Worm (Caenorhabditis elegans) whole organism, late embryonic: ENCODE measurements around the gene F16B4.4.

Experiments used
- C08G9.2 ChIP-seq: sonication (generic microtip); optimal IDR thresholded peaks from 2 replicates; lab custom pipeline; 2016; ENCODE audit warnings: mild to moderate bottlenecking, missing genetic modification characterization, moderate library complexity, missing compliant biosample characterization
- K02D7.2 ChIP-seq: sonication (generic microtip); optimal IDR thresholded peaks from 2 replicates; lab custom pipeline; 2017; ENCODE audit warnings: mild to moderate bottlenecking, missing genetic modification characterization, missing compliant biosample characterization
- K09A11.1 ChIP-seq: sonication (generic microtip); optimal IDR thresholded peaks from 2 replicates; lab custom pipeline; 2017; ENCODE audit warnings: antibody characterized with exemption, mild to moderate bottlenecking, missing genetic modification characterization, missing compliant biosample characterization; ENCODE audit not compliant: insufficient read depth
- ama-1 ChIP-seq: fragments of 150-350 bp; optimal IDR thresholded peaks from 2 replicates; lab custom pipeline; 2014
- ceh-14 ChIP-seq: sonication (generic microtip); optimal IDR thresholded peaks from 2 replicates; lab custom pipeline; 2016; ENCODE audit warnings: missing genotype, missing genetic modification characterization, missing compliant biosample characterization
- ceh-19 ChIP-seq: fragments of 200-800 bp; sonication (Bioruptor generic); optimal IDR thresholded peaks from 2 replicates; lab custom pipeline; 2018; ENCODE audit warnings: mild to moderate bottlenecking, missing genetic modification characterization, missing compliant biosample characterization
- ceh-2 ChIP-seq: sonication (generic microtip); optimal IDR thresholded peaks from 2 replicates; lab custom pipeline; 2016; ENCODE audit warnings: missing genotype, missing genetic modification characterization, missing compliant biosample characterization
- ceh-22 ChIP-seq: sonication (generic microtip); optimal IDR thresholded peaks from 2 replicates; lab custom pipeline; 2017; ENCODE audit warnings: missing biosample characterization, missing genetic modification characterization
- ceh-34 ChIP-seq: sonication (generic microtip); optimal IDR thresholded peaks from 2 replicates; lab custom pipeline; 2016; ENCODE audit warnings: mild to moderate bottlenecking, missing genetic modification characterization, missing compliant biosample characterization
- ceh-6 ChIP-seq: fragments of 200-800 bp; sonication (Bioruptor generic); optimal IDR thresholded peaks from 2 replicates; lab custom pipeline; 2018; ENCODE audit warnings: mild to moderate bottlenecking, missing genetic modification characterization, missing compliant biosample characterization
- ceh-9 ChIP-seq: sonication (generic microtip); optimal IDR thresholded peaks from 2 replicates; lab custom pipeline; 2016; ENCODE audit warnings: mild to moderate bottlenecking, missing genetic modification characterization, inconsistent platforms, missing compliant biosample characterization
- dmd-4 ChIP-seq: sonication (generic microtip); optimal IDR thresholded peaks from 2 replicates; lab custom pipeline; 2016; ENCODE audit warnings: borderline replicate concordance, missing genetic modification characterization, missing compliant biosample characterization
- dve-1 ChIP-seq: sonication (generic microtip); optimal IDR thresholded peaks from 2 replicates; lab custom pipeline; 2017; ENCODE audit warnings: antibody characterized with exemption, mild to moderate bottlenecking, missing genetic modification characterization, missing compliant biosample characterization
- elt-2 ChIP-seq: sonication (generic microtip); optimal IDR thresholded peaks from 2 replicates; lab custom pipeline; 2016; ENCODE audit warnings: missing genetic modification reagents, missing genetic modification characterization, missing compliant biosample characterization
- elt-4 ChIP-seq: sonication (generic microtip); optimal IDR thresholded peaks from 2 replicates; lab custom pipeline; 2016; ENCODE audit warnings: missing genetic modification characterization, missing compliant biosample characterization
- ets-4 ChIP-seq: sonication (generic microtip); optimal IDR thresholded peaks from 2 replicates; lab custom pipeline; 2016; ENCODE audit warnings: missing genetic modification characterization, missing compliant biosample characterization
- fax-1 ChIP-seq: sonication (generic microtip); optimal IDR thresholded peaks from 2 replicates; lab custom pipeline; 2016; ENCODE audit warnings: missing genotype, missing genetic modification characterization, missing compliant biosample characterization
- fkh-10 ChIP-seq: fragments of 150-350 bp; optimal IDR thresholded peaks from 2 replicates; lab custom pipeline; 2014; ENCODE audit warnings: missing biosample characterization, missing genetic modification reagents, missing genetic modification characterization
- fkh-6 ChIP-seq: sonication (generic microtip); optimal IDR thresholded peaks from 2 replicates; lab custom pipeline; 2016; ENCODE audit warnings: missing genetic modification characterization, missing compliant biosample characterization
- gmeb-2 ChIP-seq: sonication (generic microtip); optimal IDR thresholded peaks from 2 replicates; lab custom pipeline; 2016; ENCODE audit warnings: missing genetic modification characterization, inconsistent platforms, missing compliant biosample characterization
- hlh-13 ChIP-seq: fragments of 200-800 bp; sonication (Bioruptor generic); optimal IDR thresholded peaks from 2 replicates; lab custom pipeline; 2018; ENCODE audit warnings: mild to moderate bottlenecking, missing genetic modification characterization, missing compliant biosample characterization
- hlh-30 ChIP-seq: sonication (generic microtip); optimal IDR thresholded peaks from 2 replicates; lab custom pipeline; 2017; ENCODE audit warnings: antibody characterized with exemption, missing genetic modification characterization, missing compliant biosample characterization; ENCODE audit not compliant: insufficient read depth
- madf-2 ChIP-seq: sonication (generic microtip); optimal IDR thresholded peaks from 2 replicates; lab custom pipeline; 2017; ENCODE audit warnings: missing genetic modification characterization, missing compliant biosample characterization
- mec-3 ChIP-seq: sonication (generic microtip); optimal IDR thresholded peaks from 2 replicates; lab custom pipeline; 2016; ENCODE audit warnings: borderline replicate concordance, missing genetic modification characterization, missing compliant biosample characterization
- nhr-232 ChIP-seq: sonication (generic microtip); optimal IDR thresholded peaks from 2 replicates; lab custom pipeline; 2016; ENCODE audit warnings: missing genetic modification characterization, missing compliant biosample characterization
- npax-4 ChIP-seq: sonication (generic microtip); optimal IDR thresholded peaks from 2 replicates; lab custom pipeline; 2016; ENCODE audit warnings: missing genetic modification characterization, missing compliant biosample characterization
- odd-2 ChIP-seq: sonication (generic microtip); optimal IDR thresholded peaks from 2 replicates; lab custom pipeline; 2017; ENCODE audit warnings: antibody characterized with exemption, mild to moderate bottlenecking, missing genetic modification characterization, missing compliant biosample characterization
- pag-3 ChIP-seq: sonication (generic microtip); optimal IDR thresholded peaks from 2 replicates; lab custom pipeline; 2016; ENCODE audit warnings: missing compliant biosample characterization, missing genetic modification characterization, borderline replicate concordance
- pax-1 ChIP-seq: fragments of 150-350 bp; optimal IDR thresholded peaks from 2 replicates; lab custom pipeline; 2014; ENCODE audit warnings: missing biosample characterization, missing genetic modification characterization
- pha-2 ChIP-seq: sonication (generic microtip); optimal IDR thresholded peaks from 2 replicates; lab custom pipeline; 2017; ENCODE audit warnings: mild to moderate bottlenecking, missing genetic modification characterization, missing compliant biosample characterization
- pqm-1 ChIP-seq: sonication (generic microtip); optimal IDR thresholded peaks from 2 replicates; lab custom pipeline; 2016; ENCODE audit warnings: missing genetic modification characterization, missing compliant biosample characterization
- ref-2 ChIP-seq: sonication (generic microtip); optimal IDR thresholded peaks from 2 replicates; lab custom pipeline; 2016; ENCODE audit warnings: missing genetic modification characterization, missing compliant biosample characterization
- sdc-2 ChIP-seq: sonication (generic microtip); optimal IDR thresholded peaks from 2 replicates; lab custom pipeline; 2016; ENCODE audit warnings: missing genotype, missing genetic modification characterization, missing compliant biosample characterization
- ttx-3 ChIP-seq: sonication (generic microtip); optimal IDR thresholded peaks from 2 replicates; lab custom pipeline; 2016; ENCODE audit warnings: missing genetic modification reagents, missing genetic modification characterization, missing compliant biosample characterization
- unc-42 ChIP-seq: sonication (generic microtip); optimal IDR thresholded peaks from 2 replicates; lab custom pipeline; 2016; ENCODE audit warnings: missing genotype, missing genetic modification characterization, missing compliant biosample characterization
- zip-5 ChIP-seq: sonication (generic microtip); optimal IDR thresholded peaks from 2 replicates; lab custom pipeline; 2016; ENCODE audit warnings: missing genetic modification characterization, missing compliant biosample characterization

The F16B4.4 gene

DNA sequence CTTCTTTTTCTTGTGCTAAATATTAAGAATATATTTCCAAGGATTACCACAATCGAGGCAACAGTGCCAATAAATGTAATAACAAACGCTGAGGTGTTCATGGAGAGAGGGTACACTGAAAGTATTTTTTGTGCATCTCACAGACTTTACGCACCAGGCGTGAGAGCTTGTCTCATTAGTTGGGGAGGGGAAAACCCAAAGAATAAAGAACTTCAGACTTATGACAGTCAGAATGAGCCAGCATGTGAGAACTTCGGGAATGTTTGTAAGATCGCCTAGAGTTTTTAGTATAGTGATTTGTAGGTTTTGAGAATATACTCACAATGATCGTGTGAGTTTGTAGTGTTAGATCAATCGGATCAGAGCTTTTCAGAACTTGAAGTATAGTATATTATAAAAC lies 20.9 kb downstream of the F16B4.4 start, which contains the start of gene srbc-41:
TSS of gene srbc-41 (minus strand) at position 101 of the 400 bp plus-strand sequence.
- TF ChIP-seq ceh-22 (tag; lab: Kevin White, UChicago) (no peak), ceh-9 (tag; lab: Kevin White, UChicago) (no peak), dmd-4 (tag; lab: Kevin White, UChicago) (no peak), madf-2 (tag; lab: Kevin White, UChicago) (no peak), ets-4 (tag; lab: Kevin White, UChicago) (no peak), fkh-6 (tag; lab: Kevin White, UChicago) (no peak), pqm-1 (tag; lab: Kevin White, UChicago) (no peak), fkh-10 (GFP tag; lab: Kevin White, UChicago) (no peak), hlh-13 (GFP tag; lab: Kevin White, UChicago) (no peak), C08G9.2 (tag; lab: Kevin White, UChicago) (no peak)

DNA sequence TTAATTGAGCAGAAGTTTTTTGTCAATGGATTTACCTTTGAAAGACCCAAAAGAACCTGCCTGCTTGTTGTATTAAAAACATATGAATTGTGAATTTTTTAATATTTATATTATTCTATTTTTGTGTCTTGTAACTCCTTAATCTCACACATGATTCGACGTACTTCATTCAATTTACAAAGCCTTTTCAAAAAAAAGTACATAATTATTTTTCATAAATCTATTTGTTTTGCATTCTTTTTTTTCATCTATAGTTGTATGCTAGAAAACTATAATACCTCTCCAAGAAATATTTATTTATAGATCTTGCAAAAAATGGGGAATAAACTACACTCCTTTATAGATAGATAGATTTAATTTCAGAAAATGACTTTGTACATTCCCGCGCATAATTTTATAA lies 24.9 kb downstream of the F16B4.4 start, which contains the start of gene nhr-179:
TSS of gene nhr-179 (minus strand) at position 101 of the 400 bp plus-strand sequence.
- TF ChIP-seq nhr-232 = no peak
- no peak for TF ChIP-seq K09A11.1 (tag; lab: Kevin White, UChicago)

DNA sequence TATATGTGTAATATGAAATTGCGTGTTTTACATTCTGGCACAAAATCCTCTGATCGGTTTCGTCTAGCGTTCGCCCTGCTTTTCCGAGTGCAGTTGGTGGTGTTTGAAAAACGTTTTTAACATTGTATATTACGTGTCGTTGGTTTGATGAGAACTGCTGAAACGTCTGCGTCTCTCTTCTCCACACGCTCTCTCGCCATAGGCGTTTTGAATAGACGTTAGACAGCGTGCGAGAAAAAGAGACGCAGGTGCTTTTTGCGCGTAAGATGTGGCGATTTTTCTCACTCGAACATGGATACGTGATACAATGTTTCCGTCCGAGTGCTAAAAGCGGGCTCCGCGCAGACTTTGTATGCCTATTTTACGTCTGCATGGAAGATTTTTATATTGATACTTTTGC lies 26.7 kb downstream of the F16B4.4 start:
- TF ChIP-seq ceh-34 (tag; lab: Kevin White, UChicago) (no peak), ama-1 (lab: Kevin White, UChicago) (no peak), odd-2 (no peak), fax-1 (tag; lab: Kevin White, UChicago) (no peak), C08G9.2 (tag; lab: Kevin White, UChicago) (no peak), ceh-19 (GFP tag; lab: Kevin White, UChicago) (no peak), pha-2 (tag; lab: Kevin White, UChicago) (no peak), ceh-6 (GFP tag; lab: Kevin White, UChicago) (no peak), hlh-30 (tag; lab: Kevin White, UChicago) (no peak), ttx-3 (tag; lab: Kevin White, UChicago) (no peak), gmeb-2 (no peak), npax-4 (no peak), pqm-1 (tag; lab: Kevin White, UChicago) (no peak), elt-4 (tag; lab: Kevin White, UChicago) (no peak), pax-1 (tag; lab: Kevin White, UChicago) (no peak), K09A11.1 (tag; lab: Kevin White, UChicago) (no peak), dve-1 (no peak), unc-42 (tag; lab: Kevin White, UChicago) (no peak), ref-2 (no peak)
- TF ChIP-seq, all 69 proteins: peak for 0

DNA sequence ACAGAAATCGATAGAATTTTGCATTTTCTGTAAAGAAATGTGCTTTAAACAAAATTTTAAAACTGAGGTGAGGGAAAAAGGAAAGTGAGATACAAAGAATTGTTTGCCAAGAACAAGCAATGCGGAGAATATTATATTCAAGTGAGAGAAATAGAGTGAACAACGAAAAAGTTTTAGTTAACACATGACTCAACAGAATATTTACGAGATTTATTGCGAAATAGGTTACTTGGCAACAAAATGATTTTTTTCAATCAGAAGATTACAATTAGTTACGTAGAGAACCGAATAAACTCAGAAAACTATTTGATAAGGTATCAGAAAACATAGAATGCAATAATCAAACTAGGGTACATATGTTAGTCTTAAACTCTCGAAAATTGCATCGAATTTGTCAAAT lies 27.7 kb downstream of the F16B4.4 start, which contains the start of gene nhr-117:
TSS of gene nhr-117 (minus strand) at position 27 of the 400 bp plus-strand sequence.
- no peak for TF ChIP-seq ceh-2 (tag; lab: Kevin White, UChicago)
- TF ChIP-seq gmeb-2 = no peak
- no peak for TF ChIP-seq K02D7.2 (tag; lab: Kevin White, UChicago)
- no peak for TF ChIP-seq ceh-6 (GFP tag; lab: Kevin White, UChicago)
- TF ChIP-seq elt-2 (tag; lab: Kevin White, UChicago) = no peak
- no peak for TF ChIP-seq sdc-2 (tag; lab: Kevin White, UChicago)
- TF ChIP-seq pag-3 (tag; lab: Kevin White, UChicago) = no peak
- no peak for TF ChIP-seq dmd-4 (tag; lab: Kevin White, UChicago)
- TF ChIP-seq K09A11.1 (tag; lab: Kevin White, UChicago) = no peak
- no peak for TF ChIP-seq mec-3 (tag; lab: Kevin White, UChicago)
- TF ChIP-seq ceh-22 (tag; lab: Kevin White, UChicago) = no peak
- TF ChIP-seq ttx-3 (tag; lab: Kevin White, UChicago) = no peak
- no peak for TF ChIP-seq zip-5 (tag; lab: Kevin White, UChicago)
- no peak for TF ChIP-seq ceh-14 (tag; lab: Kevin White, UChicago)
